Worm (Caenorhabditis elegans): ENCODE measurements around the gene F14D7.6.

DNA sequence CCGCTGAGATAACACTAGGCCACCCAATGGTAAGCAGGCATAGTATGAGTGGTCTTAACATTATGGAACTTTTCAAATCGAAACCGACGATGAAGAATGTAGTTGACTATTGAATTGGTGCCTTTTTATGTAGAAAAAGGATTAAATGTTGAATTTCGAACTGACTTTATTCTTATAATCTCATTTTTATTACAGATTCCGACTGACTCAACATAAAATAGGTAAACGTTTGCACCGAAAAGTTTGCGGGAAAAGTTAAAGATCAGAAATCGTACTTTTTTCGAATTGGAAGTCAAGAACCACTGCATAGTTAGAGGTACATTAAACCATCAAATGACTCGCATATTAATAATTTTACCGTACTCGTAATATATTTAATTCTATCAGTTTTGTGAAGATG, 47.0 kb upstream of the F14D7.6 start, which contains the start of gene K02E11.7:
- TF ChIP-seq ama-1 (optimal IDR thresholded peaks at IDR 0.05) (no peak), pes-1 (GFP tag; IDR thresholded peaks at IDR 0.05) (no peak), hmg-4 (GFP tag; optimal IDR thresholded peaks at IDR 0.05) (no peak), tbx-37 (GFP tag; conservative IDR thresholded peaks at IDR 0.05) (no peak), ceh-13 (GFP tag; optimal IDR thresholded peaks at IDR 0.05) (no peak), ets-7 (tag; optimal IDR thresholded peaks at IDR 0.05) (no peak), ceh-36 (tag; optimal IDR thresholded peaks at IDR 0.05) (no peak), flt-1 (GFP tag; IDR thresholded peaks at IDR 0.05) (no peak), tra-4 (tag; optimal IDR thresholded peaks at IDR 0.05) (no peak)

All from whole organism, early embryonic.